Worm (Caenorhabditis elegans) whole organism, midembryonic: Measurements from ENCODE around the gene T28C6.11.

ENCODE experiments used
- flt-1 ChIP-seq: fragments of 200-800 bp; sonication (Bioruptor generic); IDR thresholded peaks from 2 replicates; pipeline ENCODE4 v1.3.6; 2022; ENCODE audit warnings: missing genetic modification characterization, missing compliant biosample characterization
- klf-2 ChIP-seq: fragments of 200-800 bp; sonication (Bioruptor generic); conservative IDR thresholded peaks from 2 replicates; pipeline ENCODE4 v1.3.6; 2022; ENCODE audit warnings: missing genetic modification reagents, missing genetic modification characterization, missing compliant biosample characterization
- ref-1 ChIP-seq: fragments of 200-800 bp; sonication (Bioruptor generic); conservative IDR thresholded peaks from 2 replicates; pipeline ENCODE4 v1.3.6; 2022; ENCODE audit warnings: missing genetic modification reagents, missing genetic modification characterization, missing compliant biosample characterization

DNA sequence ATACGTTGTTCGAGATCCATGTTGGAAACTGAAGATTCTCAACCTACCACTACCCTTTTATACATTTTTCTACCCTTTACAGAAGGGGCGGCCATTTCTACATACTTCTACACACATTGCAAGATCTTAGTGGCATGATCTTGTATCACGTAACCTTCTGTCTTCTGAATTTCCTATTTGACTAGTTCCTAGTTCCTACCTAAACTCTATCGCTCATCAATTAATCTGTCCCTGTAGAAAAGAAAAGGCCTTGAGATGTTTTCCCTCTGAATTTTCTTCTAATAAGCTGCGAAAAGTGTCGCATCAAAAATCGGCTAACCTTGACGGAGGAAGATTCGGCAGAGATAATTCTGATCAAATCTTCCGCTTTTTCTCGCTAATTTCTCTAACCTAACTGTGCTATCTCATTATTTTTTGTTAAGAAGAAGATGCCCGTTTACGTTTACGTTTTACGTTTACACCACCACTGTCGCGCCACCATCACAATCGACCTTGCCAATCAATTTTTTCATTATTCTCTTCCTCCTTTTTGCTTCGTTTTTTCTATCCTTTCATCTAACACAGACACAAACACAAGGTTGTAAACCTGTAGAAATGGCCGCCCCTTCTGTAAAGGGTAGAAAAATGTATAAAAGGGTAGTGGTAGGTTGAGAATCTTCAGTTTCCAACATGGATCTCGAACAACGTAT is 15.8 kb downstream of the T28C6.11 start, which contains the start of the genes col-117 and col-3:
- TF ChIP-seq ref-1 (GFP tag; lab: Robert Waterston, UW) (no peak), klf-2 (GFP tag; lab: Robert Waterston, UW) (no peak), flt-1 (no peak)
